Worm (Caenorhabditis elegans) whole organism, L4 larva: ENCODE results near the gene T19C4.5.

ENCODE experiments used
- Y48G9A.11 ChIP-seq: fragments of 200-800 bp; sonication (Bioruptor generic); IDR thresholded peaks from 2 replicates; pipeline ENCODE4 v1.3.6; 2022; ENCODE audit warnings: missing genetic modification reagents, missing genetic modification characterization, missing compliant biosample characterization
- nhr-77 ChIP-seq: fragments of 150-350 bp; optimal IDR thresholded peaks from 2 replicates; lab custom pipeline; 2014; ENCODE audit warnings: missing biosample characterization, missing genetic modification characterization

DNA sequence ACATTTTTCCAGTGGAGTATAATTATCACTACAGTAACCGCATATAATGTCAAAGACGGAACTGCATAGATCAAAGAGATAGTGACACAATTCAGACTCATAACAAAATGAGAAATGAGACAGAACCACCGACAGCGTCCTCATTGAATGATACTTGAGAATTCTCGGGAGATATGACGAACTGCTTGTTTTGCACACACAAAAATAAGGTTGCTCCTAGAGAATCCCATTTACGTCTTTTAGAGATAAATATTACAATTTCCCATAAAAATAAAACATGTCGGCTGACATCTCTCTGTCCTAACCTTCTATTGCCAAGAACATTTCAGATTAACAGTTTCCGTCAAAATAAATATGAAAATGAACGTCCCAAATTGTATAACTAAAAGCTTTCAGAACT lies 16.5 kb upstream of the T19C4.5 start, which contains the start of gene srg-38:
- TF ChIP-seq nhr-77 (tag; lab: Kevin White, UChicago) (no peak), Y48G9A.11 (GFP tag; lab: Robert Waterston, UW) (no peak)
